Worm (Caenorhabditis elegans) whole organism, early embryonic: ENCODE measurements around the gene col-17.

ENCODE experiments used
- B0310.2 ChIP-seq: sonication (generic microtip); optimal IDR thresholded peaks from 2 replicates; lab custom pipeline; 2016; ENCODE audit warnings: mild to moderate bottlenecking, missing genetic modification characterization, missing compliant biosample characterization
- F13C5.2 ChIP-seq: sonication (generic microtip); optimal IDR thresholded peaks from 2 replicates; lab custom pipeline; 2017; ENCODE audit warnings: mild to moderate bottlenecking, missing genetic modification characterization, inconsistent platforms, missing compliant biosample characterization
- aly-1 ChIP-seq: sonication (generic microtip); optimal IDR thresholded peaks from 2 replicates; lab custom pipeline; 2016; ENCODE audit warnings: missing genetic modification characterization, missing compliant biosample characterization
- ama-1 ChIP-seq: fragments of 150-350 bp; optimal IDR thresholded peaks from 2 replicates; lab custom pipeline; 2014
- ceh-13 ChIP-seq: fragments of 200-800 bp; sonication (Bioruptor generic); optimal IDR thresholded peaks from 2 replicates; lab custom pipeline; 2018; ENCODE audit warnings: mild to moderate bottlenecking, missing genetic modification characterization, missing compliant biosample characterization
- ceh-36 ChIP-seq: sonication (generic microtip); optimal IDR thresholded peaks from 2 replicates; lab custom pipeline; 2016; ENCODE audit warnings: missing genetic modification characterization, inconsistent platforms, missing compliant biosample characterization
- ets-7 ChIP-seq: sonication (generic microtip); optimal IDR thresholded peaks from 2 replicates; lab custom pipeline; 2016; ENCODE audit warnings: missing genotype, missing genetic modification characterization, missing compliant biosample characterization
- flt-1 ChIP-seq: fragments of 200-800 bp; sonication (Bioruptor generic); IDR thresholded peaks from 2 replicates; pipeline ENCODE4 v1.3.6; 2022; ENCODE audit warnings: missing genetic modification characterization, missing compliant biosample characterization
- hmbx-1 ChIP-seq: sonication (generic microtip); optimal IDR thresholded peaks from 2 replicates; lab custom pipeline; 2016; ENCODE audit warnings: mild to moderate bottlenecking, missing genetic modification characterization, missing compliant biosample characterization
- hmg-4 ChIP-seq: fragments of 200-800 bp; sonication (Bioruptor generic); optimal IDR thresholded peaks from 2 replicates; lab custom pipeline; 2018; ENCODE audit warnings: mild to moderate bottlenecking, missing genetic modification characterization, missing compliant biosample characterization
- hnd-1 ChIP-seq: sonication (generic microtip); optimal IDR thresholded peaks from 2 replicates; lab custom pipeline; 2016; ENCODE audit warnings: missing genetic modification characterization, missing compliant biosample characterization
- pes-1 ChIP-seq: fragments of 200-800 bp; sonication (Bioruptor generic); IDR thresholded peaks from 2 replicates; pipeline ENCODE4 v1.3.6; 2022; ENCODE audit warnings: missing genetic modification reagents, missing genetic modification characterization, missing compliant biosample characterization
- scrt-1 ChIP-seq: fragments of 200-800 bp; sonication (Bioruptor generic); IDR thresholded peaks from 2 replicates; pipeline ENCODE4 v1.3.6; 2022; ENCODE audit warnings: missing genetic modification characterization, missing compliant biosample characterization
- sea-1 ChIP-seq: fragments of 200-800 bp; sonication (Bioruptor generic); conservative IDR thresholded peaks from 2 replicates; pipeline ENCODE4 v1.3.6; 2022; ENCODE audit warnings: missing genetic modification characterization, missing compliant biosample characterization
- tbx-11 ChIP-seq: fragments of 200-800 bp; sonication (Bioruptor generic); IDR thresholded peaks from 2 replicates; pipeline ENCODE4 v1.3.6; 2022; ENCODE audit warnings: missing genetic modification characterization, missing compliant biosample characterization
- tbx-37 ChIP-seq: fragments of 200-800 bp; sonication (Bioruptor generic); conservative IDR thresholded peaks from 2 replicates; pipeline ENCODE4 v1.3.6; 2022; ENCODE audit warnings: missing genetic modification reagents, missing genetic modification characterization, missing compliant biosample characterization
- tra-4 ChIP-seq: sonication (generic microtip); optimal IDR thresholded peaks from 2 replicates; lab custom pipeline; 2017; ENCODE audit warnings: missing genetic modification characterization, missing compliant biosample characterization

The col-17 gene

DNA sequence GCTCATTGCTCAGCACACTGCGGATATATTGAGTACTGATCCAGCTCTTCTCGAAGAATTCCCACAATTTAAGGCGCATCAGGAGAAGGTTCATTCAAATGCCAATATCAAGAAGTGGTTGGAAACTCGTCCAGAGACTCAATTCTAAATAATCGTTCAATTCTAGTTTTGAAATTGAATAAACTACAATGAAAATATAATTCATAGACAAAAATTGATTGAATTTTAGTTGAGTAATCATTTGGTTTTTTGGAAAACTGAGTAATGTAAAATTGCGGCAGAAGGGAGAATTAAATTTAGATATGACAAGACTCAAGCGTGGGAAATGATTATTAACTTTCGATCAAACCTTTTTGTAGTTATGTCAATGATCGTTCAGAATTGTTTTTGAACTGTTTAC is 17.0 kb upstream of the col-17 start:
- TF ChIP-seq tbx-37 (no peak), aly-1 (tag; lab: Kevin White, UChicago) (no peak), ets-7 (tag; lab: Kevin White, UChicago) (no peak), ama-1 (lab: Kevin White, UChicago) (no peak), pes-1 (GFP tag; lab: Robert Waterston, UW) (no peak), tbx-11 (GFP tag; lab: Robert Waterston, UW) (no peak), ceh-36 (no peak), B0310.2 (tag; lab: Kevin White, UChicago) (no peak), sea-1 (GFP tag; lab: Robert Waterston, UW) (no peak), F13C5.2 (no peak), hmbx-1 (tag; lab: Kevin White, UChicago) (no peak), ceh-13 (GFP tag; lab: Kevin White, UChicago) (no peak), flt-1 (GFP tag; lab: Robert Waterston, UW) (no peak), hmg-4 (GFP tag; lab: Kevin White, UChicago) (no peak), hnd-1 (no peak), scrt-1 (GFP tag; lab: Robert Waterston, UW) (no peak), tra-4 (tag; lab: Kevin White, UChicago) (no peak)

DNA sequence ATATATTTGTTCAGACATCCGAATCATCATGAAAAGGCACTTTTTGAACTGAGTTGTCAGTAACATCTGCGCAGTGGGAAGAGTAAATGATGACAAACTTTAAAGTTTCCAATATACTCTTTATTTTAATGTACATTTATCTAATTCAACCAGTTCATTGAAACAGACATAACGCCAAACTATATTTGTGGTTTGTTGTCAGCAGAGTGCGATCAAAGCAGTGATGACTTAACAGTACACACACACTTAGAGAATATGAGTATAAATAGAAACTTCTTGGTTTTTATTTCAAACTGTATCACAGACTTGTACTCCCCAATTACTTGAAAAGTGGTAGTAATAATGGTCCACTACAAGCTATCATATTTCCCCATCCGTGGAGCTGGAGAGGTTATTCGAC is 16.0 kb upstream of the col-17 start, which contains the start of gene gst-8:
gst-8 (plus strand) TSS at position 301 of the 400 bp plus-strand sequence.
- no peak for TF ChIP-seq flt-1 (GFP tag; lab: Robert Waterston, UW)
- no peak for TF ChIP-seq hmbx-1 (tag; lab: Kevin White, UChicago)
- no peak for TF ChIP-seq aly-1 (tag; lab: Kevin White, UChicago)
- TF ChIP-seq tbx-11 (GFP tag; lab: Robert Waterston, UW), result no peak

DNA sequence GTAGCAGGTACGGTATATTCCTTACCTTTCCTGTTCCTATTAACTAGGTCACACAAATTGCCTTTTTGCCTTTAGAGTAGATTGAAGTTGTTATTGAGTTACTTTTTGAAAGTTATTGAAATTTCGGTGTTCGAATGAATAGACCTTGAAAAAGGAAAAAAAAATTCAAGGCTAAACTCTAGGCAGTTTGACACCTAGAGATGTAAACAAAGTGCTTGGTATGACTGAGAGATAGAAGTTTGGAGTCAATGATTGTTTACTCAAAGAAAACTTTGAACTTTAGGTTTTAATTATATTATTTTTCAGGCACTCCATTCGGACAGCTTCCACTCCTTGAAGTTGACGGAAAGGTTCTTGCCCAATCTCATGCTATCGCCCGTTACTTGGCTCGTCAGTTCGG is 15.1 kb upstream of the col-17 start:
- TF ChIP-seq B0310.2 (tag; lab: Kevin White, UChicago) (no peak), sea-1 (GFP tag; lab: Robert Waterston, UW) (no peak), aly-1 (tag; lab: Kevin White, UChicago) (no peak), ama-1 (lab: Kevin White, UChicago) (no peak), hmbx-1 (tag; lab: Kevin White, UChicago) (no peak), hmg-4 (GFP tag; lab: Kevin White, UChicago) (no peak), flt-1 (GFP tag; lab: Robert Waterston, UW) (no peak), ceh-36 (no peak), tbx-37 (no peak), tra-4 (tag; lab: Kevin White, UChicago) (no peak), ceh-13 (GFP tag; lab: Kevin White, UChicago) (no peak), ets-7 (tag; lab: Kevin White, UChicago) (no peak), tbx-11 (GFP tag; lab: Robert Waterston, UW) (no peak), hnd-1 (no peak), F13C5.2 (no peak), pes-1 (GFP tag; lab: Robert Waterston, UW) (no peak), scrt-1 (GFP tag; lab: Robert Waterston, UW) (no peak)

DNA sequence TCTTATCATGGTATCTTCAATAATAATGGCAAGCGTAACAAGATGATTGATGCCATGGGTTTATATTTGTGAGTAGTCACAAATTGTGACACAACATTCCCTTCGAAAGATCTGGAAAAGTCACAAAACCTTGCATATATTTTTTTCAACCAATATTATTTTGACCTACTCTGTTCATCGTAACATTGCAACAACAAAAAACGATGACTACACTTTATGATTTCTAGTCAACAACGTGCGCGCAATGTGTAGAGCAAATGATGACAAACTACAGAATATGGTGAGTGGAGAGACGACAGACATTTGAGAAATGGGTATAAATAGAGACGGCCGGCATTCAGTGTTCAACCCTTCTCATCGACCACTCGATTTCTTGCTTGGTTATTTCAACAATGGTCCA is 14.4 kb upstream of the col-17 start, which contains the start of gene gst-7:
gst-7 (plus strand) TSS at position 336 of the 400 bp plus-strand sequence.
- TF ChIP-seq tra-4 (tag; lab: Kevin White, UChicago) (no peak), aly-1 (tag; lab: Kevin White, UChicago) (no peak), ets-7 (tag; lab: Kevin White, UChicago) (no peak), hmg-4 (GFP tag; lab: Kevin White, UChicago) (no peak), scrt-1 (GFP tag; lab: Robert Waterston, UW) (no peak), tbx-11 (GFP tag; lab: Robert Waterston, UW) (no peak), ceh-13 (GFP tag; lab: Kevin White, UChicago) (no peak), pes-1 (GFP tag; lab: Robert Waterston, UW) (no peak), ceh-36 (no peak), tbx-37 (no peak), B0310.2 (tag; lab: Kevin White, UChicago) (no peak), sea-1 (GFP tag; lab: Robert Waterston, UW) (no peak)

DNA sequence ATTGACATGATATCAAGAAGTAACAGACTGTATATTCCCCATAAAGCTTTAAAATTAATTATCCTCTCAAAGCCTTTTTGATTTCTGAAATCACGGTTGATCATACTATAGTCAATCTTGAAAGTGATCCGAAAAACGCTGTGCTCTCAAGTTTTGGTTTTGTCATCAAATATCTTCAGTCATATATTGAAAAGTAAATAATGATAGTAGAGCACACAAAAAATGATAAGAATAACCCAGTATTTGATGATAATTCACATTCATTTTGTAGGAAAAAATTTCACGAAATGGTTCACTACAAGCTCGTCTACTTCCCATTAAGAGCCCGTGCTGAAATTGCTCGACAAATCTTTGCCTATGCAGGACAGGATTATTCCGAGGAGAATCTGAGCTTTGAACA is 12.3 kb upstream of the col-17 start, which contains the start of gene gst-6:
gst-6 (plus strand) TSS at position 263 of the 400 bp plus-strand sequence.
- TF ChIP-seq ets-7 (tag; lab: Kevin White, UChicago) (no peak), tbx-37 (no peak), scrt-1 (GFP tag; lab: Robert Waterston, UW) (no peak), pes-1 (GFP tag; lab: Robert Waterston, UW) (no peak), aly-1 (tag; lab: Kevin White, UChicago) (no peak), hmbx-1 (tag; lab: Kevin White, UChicago) (no peak), flt-1 (GFP tag; lab: Robert Waterston, UW) (no peak), B0310.2 (tag; lab: Kevin White, UChicago) (no peak), F13C5.2 (no peak), hnd-1 (no peak), ama-1 (lab: Kevin White, UChicago) (no peak), ceh-36 (no peak), hmg-4 (GFP tag; lab: Kevin White, UChicago) (no peak), sea-1 (GFP tag; lab: Robert Waterston, UW) (no peak), ceh-13 (GFP tag; lab: Kevin White, UChicago) (no peak), tbx-11 (GFP tag; lab: Robert Waterston, UW) (no peak), tra-4 (tag; lab: Kevin White, UChicago) (no peak)

DNA sequence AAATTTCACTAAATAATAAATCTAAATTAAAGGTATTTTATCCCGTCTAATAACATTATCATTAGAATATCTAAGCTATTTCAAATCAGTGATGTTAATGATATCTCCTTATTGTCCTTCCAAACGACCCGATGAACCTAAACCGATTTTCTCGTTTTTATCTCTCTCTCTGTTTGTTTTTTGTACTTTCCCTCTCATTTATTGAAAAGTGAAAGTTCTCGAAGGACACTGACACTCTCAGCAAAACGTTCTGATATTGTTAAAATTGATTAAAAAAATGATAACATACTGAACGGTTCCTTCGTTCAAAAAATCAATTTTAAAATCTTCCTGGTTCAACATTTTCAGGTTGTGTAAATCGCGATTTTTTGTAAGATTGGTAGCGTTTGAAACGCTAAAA is 8.7 kb upstream of the col-17 start, which contains the start of gene F11G11.13:
F11G11.13 (minus strand) TSS at position 89 of the 400 bp plus-strand sequence.
- TF ChIP-seq pes-1 (GFP tag; lab: Robert Waterston, UW) (no peak), tbx-37 (no peak), flt-1 (GFP tag; lab: Robert Waterston, UW) (no peak), B0310.2 (tag; lab: Kevin White, UChicago) (no peak), hmbx-1 (tag; lab: Kevin White, UChicago) (no peak), tbx-11 (GFP tag; lab: Robert Waterston, UW) (no peak)

DNA sequence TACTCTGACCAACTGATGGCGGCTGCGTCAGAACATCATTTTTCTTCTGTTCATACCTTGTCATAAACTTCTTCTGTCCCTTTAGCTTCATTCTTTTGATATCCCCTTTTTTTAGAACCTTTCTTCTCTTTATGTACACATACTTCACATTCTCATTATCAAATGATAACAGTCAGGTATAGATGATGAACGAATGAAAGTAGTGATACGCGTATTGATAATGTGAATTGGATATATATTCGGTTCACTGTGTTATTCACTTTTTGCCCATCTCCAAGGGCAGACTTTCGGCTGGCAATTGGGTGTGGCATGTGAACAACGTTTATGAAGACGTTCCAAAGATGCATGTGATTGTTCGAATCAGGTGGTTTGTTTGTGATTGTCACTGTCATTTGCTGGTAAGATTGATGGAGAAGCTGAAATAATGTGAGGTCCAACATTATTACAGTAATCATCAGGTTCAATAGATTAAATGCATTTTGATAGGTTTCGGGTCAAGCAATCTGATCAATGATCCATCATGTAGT is 7.0 kb upstream of the col-17 start, which contains the start of gene F11G11.15:
F11G11.15 (plus strand) TSS at position 511 of the 527 bp plus-strand sequence.
- TF ChIP-seq ceh-36, result no peak
- TF ChIP-seq ceh-13 (GFP tag; lab: Kevin White, UChicago), result no peak
- no peak for TF ChIP-seq tra-4 (tag; lab: Kevin White, UChicago)
- no peak for TF ChIP-seq scrt-1 (GFP tag; lab: Robert Waterston, UW)
- TF ChIP-seq F13C5.2, result no peak
- no peak for TF ChIP-seq aly-1 (tag; lab: Kevin White, UChicago)
- TF ChIP-seq ets-7 (tag; lab: Kevin White, UChicago), result no peak
- TF ChIP-seq tbx-37, result no peak
- TF ChIP-seq tbx-11 (GFP tag; lab: Robert Waterston, UW), result no peak
